Worm (Caenorhabditis elegans): ENCODE measurements around the gene fbxa-45.

ce11 chrV:16879532-16879931, 19.7 kb downstream of the fbxa-45 start:
- TF ChIP-seq flt-1 (GFP tag; IDR thresholded peaks at IDR 0.05), result no peak
- TF ChIP-seq T22C8.4 (GFP tag; IDR thresholded peaks at IDR 0.05), result no peak
- no peak for TF ChIP-seq klf-2 (GFP tag; conservative IDR thresholded peaks at IDR 0.05)
- no peak for TF ChIP-seq ztf-29 (GFP tag; IDR thresholded peaks at IDR 0.05)
- no peak for TF ChIP-seq tab-1 (GFP tag; IDR thresholded peaks at IDR 0.05)

Data from whole organism, midembryonic.